Fruit fly (Drosophila melanogaster): Measurements from ENCODE around the gene slou.

The slou gene

dm6 chr3R:21506270-21506669 is 50.7 kb downstream of the slou start:
- TF ChIP-seq CG8478 (optimal IDR thresholded peaks at IDR 0.05), result no peak
- no peak for TF ChIP-seq CTCF (optimal IDR thresholded peaks at IDR 0.05)

- TF ChIP-seq CTCF (optimal IDR thresholded peaks at IDR 0.05), result no peak
- no peak for TF ChIP-seq CG8478 (optimal IDR thresholded peaks at IDR 0.05)
These were observed 55.6 kb downstream of the slou start for dm6 chr3R:21501263-21501824.

dm6 chr3R:21499131-21500036 is 57.6 kb downstream of the slou start, which contains the start of gene C15:
TSS of gene C15 (plus strand) at chr3R:21499986.
- TF ChIP-seq CG8478 (optimal IDR thresholded peaks at IDR 0.05), result no peak
- no peak for TF ChIP-seq CTCF (optimal IDR thresholded peaks at IDR 0.05)
